Fruit fly (Drosophila melanogaster) whole organism, embryonic: Measurements from ENCODE around the gene CG13250.

Experiments used
- Blimp-1 ChIP-seq: fragments of 200-800 bp; sonication (Bioruptor generic); optimal IDR thresholded peaks from 3 replicates; lab custom pipeline; 2018; ENCODE audit warnings: missing biosample characterization, missing genetic modification characterization, mild to moderate bottlenecking, moderate library complexity, missing genetic modification reagents
- Bteb2 ChIP-seq: fragments of 200-800 bp; sonication (Bioruptor generic); optimal IDR thresholded peaks from 2 replicates; lab custom pipeline; 2016; ENCODE audit warnings: missing biosample characterization, missing genetic modification characterization
- CG10209 ChIP-seq: fragments of 200-800 bp; sonication (Bioruptor generic); optimal IDR thresholded peaks from 3 replicates; lab custom pipeline; 2017; ENCODE audit warnings: missing biosample characterization, mild to moderate bottlenecking, missing genetic modification characterization, missing genetic modification reagents
- CG10366 ChIP-seq: fragments of 200-800 bp; sonication (Bioruptor generic); IDR thresholded peaks from 2 replicates; pipeline ENCODE4 v1.3.6; 2022; ENCODE audit warnings: missing biosample characterization, missing genetic modification characterization
- CG10431 ChIP-seq: fragments of 200-800 bp; sonication (Bioruptor generic); optimal IDR thresholded peaks from 3 replicates; lab custom pipeline; 2018; ENCODE audit warnings: missing biosample characterization, mild to moderate bottlenecking, missing genetic modification characterization
- CG10565 ChIP-seq: fragments of 200-800 bp; sonication (Bioruptor generic); optimal IDR thresholded peaks from 3 replicates; lab custom pipeline; 2016; ENCODE audit warnings: missing biosample characterization, mild to moderate bottlenecking, missing genetic modification characterization
- CG10979 ChIP-seq: fragments of 200-800 bp; sonication (Bioruptor generic); optimal IDR thresholded peaks from 2 replicates; lab custom pipeline; 2018; ENCODE audit warnings: missing biosample characterization, mild to moderate bottlenecking, missing genetic modification characterization, moderate library complexity
- CG12219 ChIP-seq: fragments of 200-800 bp; sonication (Bioruptor generic); optimal IDR thresholded peaks from 3 replicates; lab custom pipeline; 2018; ENCODE audit warnings: missing biosample characterization, mild to moderate bottlenecking, missing genetic modification characterization
- CG12299 ChIP-seq: fragments of 200-800 bp; sonication (Bioruptor generic); optimal IDR thresholded peaks from 2 replicates; lab custom pipeline; 2018; ENCODE audit warnings: missing biosample characterization, mild to moderate bottlenecking, missing genetic modification characterization
- CG13624 ChIP-seq: fragments of 200-800 bp; sonication (Bioruptor generic); optimal IDR thresholded peaks from 2 replicates; lab custom pipeline; 2016; ENCODE audit warnings: missing biosample characterization, missing genetic modification characterization
- CG14860 ChIP-seq: fragments of 200-800 bp; sonication (Bioruptor generic); IDR thresholded peaks from 3 replicates; pipeline ENCODE4 v1.3.6; 2022; ENCODE audit warnings: missing biosample characterization, missing genetic modification characterization; ENCODE audit not compliant: partially characterized antibody
- CG1603 ChIP-seq: fragments of 200-800 bp; sonication (Bioruptor generic); optimal IDR thresholded peaks from 2 replicates; lab custom pipeline; 2019; ENCODE audit warnings: missing biosample characterization, mild to moderate bottlenecking, missing genetic modification characterization, moderate library complexity
- CG17568 ChIP-seq: fragments of 200-800 bp; sonication (Bioruptor generic); optimal IDR thresholded peaks from 2 replicates; lab custom pipeline; 2018; ENCODE audit warnings: missing biosample characterization, mild to moderate bottlenecking, missing genetic modification characterization, moderate library complexity
- CG17829 ChIP-seq: fragments of 200-800 bp; optimal IDR thresholded peaks from 2 replicates; lab custom pipeline; 2019; ENCODE audit warnings: missing biosample characterization, mild to moderate bottlenecking, missing genetic modification characterization, moderate library complexity
- CG34422 ChIP-seq: fragments of 200-800 bp; sonication (Bioruptor generic); IDR thresholded peaks from 3 replicates; pipeline ENCODE4 v1.3.6; 2022; ENCODE audit warnings: missing biosample characterization, missing genetic modification characterization
- CG5245 ChIP-seq: fragments of 200-800 bp; sonication (Bioruptor generic); optimal IDR thresholded peaks from 3 replicates; lab custom pipeline; 2016; ENCODE audit warnings: missing biosample characterization, missing genetic modification characterization
- CG6654 ChIP-seq: fragments of 200-800 bp; sonication (Bioruptor generic); optimal IDR thresholded peaks from 2 replicates; lab custom pipeline; 2017; ENCODE audit warnings: missing biosample characterization, mild to moderate bottlenecking, missing genetic modification characterization
- CG6765 ChIP-seq: fragments of 200-800 bp; sonication (Bioruptor generic); optimal IDR thresholded peaks from 3 replicates; lab custom pipeline; 2017; ENCODE audit warnings: missing biosample characterization, mild to moderate bottlenecking, missing genetic modification characterization
- CG9932 ChIP-seq: fragments of 200-800 bp; sonication (Bioruptor generic); IDR thresholded peaks from 2 replicates; pipeline ENCODE4 v1.3.6; 2022; ENCODE audit warnings: missing biosample characterization, missing genetic modification characterization
- Drgx ChIP-seq: fragments of 200-800 bp; sonication (Bioruptor generic); IDR thresholded peaks from 2 replicates; pipeline ENCODE4 v1.3.6; 2022; ENCODE audit warnings: missing biosample characterization, missing genetic modification characterization
- HLH4C ChIP-seq: fragments of 200-800 bp; sonication (Bioruptor generic); IDR thresholded peaks from 3 replicates; pipeline ENCODE4 v1.3.6; 2022; ENCODE audit warnings: missing biosample characterization, missing genetic modification characterization; ENCODE audit not compliant: partially characterized antibody
- Hr3 ChIP-seq: fragments of 200-800 bp; sonication (Bioruptor generic); optimal IDR thresholded peaks from 3 replicates; lab custom pipeline; 2016; ENCODE audit warnings: missing biosample characterization, missing genetic modification characterization
- Max ChIP-seq: fragments of 200-800 bp; sonication (Bioruptor generic); optimal IDR thresholded peaks from 2 replicates; lab custom pipeline; 2016; ENCODE audit warnings: missing biosample characterization, mild to moderate bottlenecking, missing genetic modification characterization
- NFAT ChIP-seq: fragments of 200-800 bp; sonication (Bioruptor generic); IDR thresholded peaks from 2 replicates; pipeline ENCODE4 v1.3.6; 2022; ENCODE audit warnings: missing biosample characterization, missing genetic modification characterization
- Nf-YA ChIP-seq: fragments of 200-800 bp; sonication (Bioruptor generic); IDR thresholded peaks from 2 replicates; pipeline ENCODE4 v1.3.6; 2022; ENCODE audit warnings: missing biosample characterization, missing genetic modification characterization
- Nf-YC ChIP-seq: fragments of 200-800 bp; optimal IDR thresholded peaks from 3 replicates; lab custom pipeline; 2019; ENCODE audit warnings: missing biosample characterization, mild to moderate bottlenecking, missing genetic modification characterization, moderate library complexity
- Side ChIP-seq: fragments of 200-800 bp; sonication (Bioruptor generic); optimal IDR thresholded peaks from 2 replicates; lab custom pipeline; 2016; ENCODE audit warnings: missing biosample characterization, missing genetic modification characterization
- Trl ChIP-seq, 3 experiments: fragments of >200 bp in 2 of 3; fragments of 200-800 bp in 1 of 3; sonication (Bioruptor generic) in 1 of 3; optimal IDR thresholded peaks; 2 replicates in 1 of 3; 3 replicates in 2 of 3; lab custom pipeline; 2016 to 2017; ENCODE audit warnings: missing biosample characterization in 1 of 3, missing genetic modification characterization in 1 of 3
- Usf ChIP-seq: fragments of 200-800 bp; sonication (Bioruptor generic); optimal IDR thresholded peaks from 2 replicates; lab custom pipeline; 2017; ENCODE audit warnings: missing genotype, missing biosample characterization, missing genetic modification characterization
- Xrp1 ChIP-seq: fragments of 200-800 bp; sonication (Bioruptor generic); IDR thresholded peaks from 2 replicates; pipeline ENCODE4 v1.3.6; 2022; ENCODE audit warnings: missing biosample characterization, missing genetic modification characterization
- ara ChIP-seq: fragments of 200-800 bp; sonication (Bioruptor generic); IDR thresholded peaks from 2 replicates; pipeline ENCODE4 v1.3.6; 2022; ENCODE audit warnings: missing biosample characterization, missing genetic modification characterization
- ase ChIP-seq: fragments of 200-800 bp; sonication (Bioruptor generic); IDR thresholded peaks from 3 replicates; pipeline ENCODE4 v1.3.6; 2022; ENCODE audit warnings: missing biosample characterization, missing genetic modification characterization
- bab2 ChIP-seq: fragments of 200-800 bp; sonication (Bioruptor generic); optimal IDR thresholded peaks from 2 replicates; lab custom pipeline; 2016; ENCODE audit warnings: missing biosample characterization, missing genetic modification characterization
- caup ChIP-seq: fragments of 200-800 bp; sonication (Bioruptor generic); optimal IDR thresholded peaks from 3 replicates; lab custom pipeline; 2017; ENCODE audit warnings: missing biosample characterization, mild to moderate bottlenecking, missing genetic modification characterization, moderate library complexity; ENCODE audit not compliant: severe bottlenecking
- cwo ChIP-seq: fragments of 200-800 bp; sonication (Bioruptor generic); optimal IDR thresholded peaks from 3 replicates; lab custom pipeline; 2017; ENCODE audit warnings: missing biosample characterization, missing genetic modification characterization, mild to moderate bottlenecking, moderate library complexity, missing genetic modification reagents
- disco-r ChIP-seq: fragments of 200-800 bp; sonication (Bioruptor generic); optimal IDR thresholded peaks from 2 replicates; lab custom pipeline; 2016; ENCODE audit warnings: missing biosample characterization, missing genetic modification characterization
- eyg ChIP-seq: fragments of 200-800 bp; sonication (Bioruptor generic); optimal IDR thresholded peaks from 3 replicates; lab custom pipeline; 2016; ENCODE audit warnings: missing biosample characterization, missing genetic modification characterization
- gt ChIP-seq: fragments of 200-800 bp; sonication (Bioruptor generic); IDR thresholded peaks from 2 replicates; pipeline ENCODE4 v1.3.6; 2022; ENCODE audit warnings: missing biosample characterization, missing genetic modification characterization
- lab ChIP-seq: fragments of 200-800 bp; sonication (Bioruptor generic); optimal IDR thresholded peaks from 3 replicates; lab custom pipeline; 2017; ENCODE audit warnings: missing biosample characterization, missing genetic modification characterization, mild to moderate bottlenecking, moderate library complexity, missing genetic modification reagents
- mirr ChIP-seq: fragments of 200-800 bp; sonication (Bioruptor generic); optimal IDR thresholded peaks from 3 replicates; lab custom pipeline; 2018; ENCODE audit warnings: missing biosample characterization, mild to moderate bottlenecking, missing genetic modification characterization
- odd ChIP-seq: fragments of 200-800 bp; sonication (Bioruptor generic); optimal IDR thresholded peaks from 2 replicates; lab custom pipeline; 2017; ENCODE audit warnings: missing biosample characterization, mild to moderate bottlenecking, missing genetic modification characterization
- onecut ChIP-seq: fragments of 200-800 bp; sonication (Bioruptor generic); IDR thresholded peaks from 2 replicates; pipeline ENCODE4 v1.3.6; 2022; ENCODE audit warnings: missing biosample characterization, missing genetic modification characterization
- pan ChIP-seq, 4 experiments: fragments of >200 bp in 3 of 4; fragments of 200-800 bp in 1 of 4; sonication (Bioruptor generic) in 1 of 4; optimal IDR thresholded peaks in 3 of 4; IDR thresholded peaks in 1 of 4; 2 replicates each; pipeline versions ENCODE4 v1.3.6 to Lab custom; 2017 to 2022; ENCODE audit warnings: missing biosample characterization in 2 of 4, missing genetic modification characterization in 2 of 4, mixed read lengths in 1 of 4
- phol ChIP-seq: fragments of 200-800 bp; sonication (Bioruptor generic); optimal IDR thresholded peaks from 3 replicates; lab custom pipeline; 2018; ENCODE audit warnings: missing biosample characterization, mild to moderate bottlenecking, missing genetic modification characterization, moderate library complexity
- prd ChIP-seq, 3 experiments: fragments of >200 bp in 2 of 3; fragments of 200-800 bp in 1 of 3; sonication (Bioruptor generic) in 1 of 3; optimal IDR thresholded peaks in 2 of 3; IDR thresholded peaks in 1 of 3; 2 replicates in 2 of 3; 3 replicates in 1 of 3; pipeline versions ENCODE4 v1.3.6 to Lab custom; 2017 to 2022; ENCODE audit warnings: missing biosample characterization in 1 of 3, missing genetic modification characterization in 1 of 3
- pum ChIP-seq: fragments of 200-800 bp; sonication (Bioruptor generic); optimal IDR thresholded peaks from 2 replicates; lab custom pipeline; 2016; ENCODE audit warnings: missing biosample characterization, missing genetic modification characterization
- ro ChIP-seq: fragments of 200-800 bp; sonication (Bioruptor generic); IDR thresholded peaks from 2 replicates; pipeline ENCODE4 v1.3.6; 2022; ENCODE audit warnings: missing biosample characterization, missing genetic modification characterization
- slbo ChIP-seq: fragments of 200-800 bp; sonication (Bioruptor generic); IDR thresholded peaks from 2 replicates; pipeline ENCODE4 v1.3.6; 2022; ENCODE audit warnings: missing biosample characterization, missing genetic modification characterization
- slp2 ChIP-seq: fragments of 200-800 bp; sonication (Bioruptor generic); optimal IDR thresholded peaks from 2 replicates; lab custom pipeline; 2016; ENCODE audit warnings: missing biosample characterization, missing genetic modification characterization
- tna ChIP-seq: fragments of 200-800 bp; sonication (Bioruptor generic); IDR thresholded peaks from 2 replicates; pipeline ENCODE4 v1.3.6; 2022; ENCODE audit warnings: missing biosample characterization, missing genetic modification characterization; ENCODE audit not compliant: partially characterized antibody

The CG13250 gene

DNA sequence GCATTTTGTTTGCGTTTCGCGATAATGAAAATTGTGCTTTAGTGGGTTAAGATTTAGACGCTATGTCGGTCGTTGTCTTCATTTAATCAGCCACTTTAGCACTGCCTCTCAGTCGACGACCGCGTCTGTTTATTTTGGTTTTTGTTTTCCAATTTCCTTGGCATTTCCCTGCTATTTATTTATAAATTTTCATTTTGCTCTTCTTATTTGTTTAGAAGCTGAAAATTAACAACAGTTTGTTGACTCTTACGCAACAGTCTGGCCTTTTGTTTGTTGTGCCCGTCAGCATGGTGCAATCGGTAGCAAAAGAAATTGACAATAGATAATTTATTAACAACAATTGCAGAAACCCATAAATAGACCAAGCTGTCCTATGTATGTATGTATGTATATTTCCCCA lies 26.0 kb upstream of the CG13250 start (continued):
- no peak for TF ChIP-seq mirr (GFP tag; lab: Kevin White, UChicago)
- no peak for TF ChIP-seq slbo (GFP tag; lab: Robert Waterston, UW)
- TF ChIP-seq CG13624, result no peak
- no peak for TF ChIP-seq ro (GFP tag; lab: Robert Waterston, UW)
- no peak for TF ChIP-seq gt (GFP tag; lab: Robert Waterston, UW)
- TF ChIP-seq Blimp-1 (GFP tag; lab: Kevin White, UChicago), result no peak
- TF ChIP-seq CG12219 (GFP tag; lab: Kevin White, UChicago), result no peak
- TF ChIP-seq CG6654, result no peak
- no peak for TF ChIP-seq CG5245 (GFP tag; lab: Kevin White, UChicago)
- no peak for TF ChIP-seq Drgx (GFP tag; lab: Robert Waterston, UW)
- TF ChIP-seq CG17568 (GFP tag; lab: Kevin White, UChicago), result peak; percentile 31
- TF ChIP-seq eyg, result no peak
- TF ChIP-seq Bteb2 (GFP tag; lab: Kevin White, UChicago), result no peak
- no peak for TF ChIP-seq odd (GFP tag; lab: Kevin White, UChicago)
- peak; percentile 8 for TF ChIP-seq CG10979
- no peak for TF ChIP-seq pum
- TF ChIP-seq CG10431 (GFP tag; lab: Kevin White, UChicago), result no peak
- TF ChIP-seq ase (GFP tag; lab: Robert Waterston, UW), result no peak
- TF ChIP-seq pan (optimal IDR thresholded peaks at IDR 0.05; lab: Kevin White, UChicago), result no peak
- TF ChIP-seq pan (GFP tag; optimal IDR thresholded peaks at IDR 0.05 in 1 of 2, IDR thresholded peaks at IDR 0.05 in 1 of 2), result no peak
- no peak for TF ChIP-seq CG6765
- TF ChIP-seq phol, result no peak
- no peak for TF ChIP-seq Trl (optimal IDR thresholded peaks at IDR 0.05; lab: Kevin White, UChicago)
- TF ChIP-seq Trl (GFP tag; optimal IDR thresholded peaks at IDR 0.05; lab: Kevin White, UChicago), result no peak
- TF ChIP-seq caup (GFP tag; lab: Kevin White, UChicago), result no peak
- no peak for TF ChIP-seq slp2
- no peak for TF ChIP-seq CG14860 (GFP tag; lab: Robert Waterston, UW)
- TF ChIP-seq Side (GFP tag; lab: Kevin White, UChicago), result no peak
- no peak for TF ChIP-seq HLH4C (GFP tag; lab: Robert Waterston, UW)
- peak; percentile 56; the same call in 1 of the 2 replicates for TF ChIP-seq Xrp1 (GFP tag; lab: Robert Waterston, UW)
- TF ChIP-seq CG1603, result no peak
- no peak for TF ChIP-seq bab2 (GFP tag; lab: Kevin White, UChicago)
- TF ChIP-seq CG10209 (GFP tag; lab: Kevin White, UChicago), result no peak
- no peak for TF ChIP-seq Usf
- TF ChIP-seq CG34422 (GFP tag; lab: Robert Waterston, UW), result no peak
- no peak for TF ChIP-seq lab
- TF ChIP-seq onecut (GFP tag; lab: Robert Waterston, UW), result peak; percentile 3; the same call in 1 of the 2 replicates
- TF ChIP-seq CG17829 (tag; lab: Kevin White, UChicago), result no peak
- TF ChIP-seq Hr3 (GFP tag; lab: Kevin White, UChicago), result no peak
- TF ChIP-seq Nf-YA, result no peak
- TF ChIP-seq prd (optimal IDR thresholded peaks at IDR 0.05; lab: Kevin White, UChicago), result no peak
- no peak for TF ChIP-seq prd (GFP tag; IDR thresholded peaks at IDR 0.05; lab: Robert Waterston, UW)
- no peak for TF ChIP-seq CG9932
- TF ChIP-seq ara (GFP tag; lab: Robert Waterston, UW), result no peak
- no peak for TF ChIP-seq cwo (GFP tag; lab: Kevin White, UChicago)
- TF ChIP-seq Max, result no peak
- no peak for TF ChIP-seq CG12299 (tag; lab: Kevin White, UChicago)
- TF ChIP-seq Nf-YC (tag; lab: Kevin White, UChicago), result no peak
- TF ChIP-seq disco-r, result no peak
- TF ChIP-seq NFAT (GFP tag; lab: Robert Waterston, UW), result no peak
- no peak for TF ChIP-seq tna (GFP tag; lab: Robert Waterston, UW)
- TF ChIP-seq CG10565 (GFP tag; lab: Kevin White, UChicago), result no peak
- no peak for TF ChIP-seq CG10366
